Fruit fly (Drosophila melanogaster) whole organism, embryonic: ENCODE results near the gene Acp65Aa.
A peak's percentile ranks its signal among the peaks of the same experiment; 100 is the strongest.

ENCODE experiments used
- Atf6 ChIP-seq: fragments of 200-800 bp; sonication (Bioruptor generic); IDR thresholded peaks from 2 replicates; pipeline ENCODE4 v1.3.6; 2022; ENCODE audit warnings: missing biosample characterization, missing genetic modification characterization
- CG10366 ChIP-seq: fragments of 200-800 bp; sonication (Bioruptor generic); IDR thresholded peaks from 2 replicates; pipeline ENCODE4 v1.3.6; 2022; ENCODE audit warnings: missing biosample characterization, missing genetic modification characterization
- CG12236 ChIP-seq: fragments of 200-800 bp; sonication (Bioruptor generic); optimal IDR thresholded peaks from 2 replicates; lab custom pipeline; 2016; ENCODE audit warnings: missing biosample characterization, missing genetic modification characterization
- CG12659 ChIP-seq: fragments of 200-800 bp; sonication (Bioruptor generic); optimal IDR thresholded peaks from 3 replicates; lab custom pipeline; 2017; ENCODE audit warnings: mild to moderate bottlenecking, missing biosample characterization, missing genetic modification reagents, missing genetic modification characterization
- CG13287 ChIP-seq: fragments of 200-800 bp; sonication (Bioruptor generic); IDR thresholded peaks from 2 replicates; pipeline ENCODE4 v1.3.6; 2022; ENCODE audit warnings: missing biosample characterization, missing genetic modification characterization; ENCODE audit not compliant: partially characterized antibody
- CG14441 ChIP-seq: fragments of 200-800 bp; sonication (Bioruptor generic); IDR thresholded peaks from 2 replicates; pipeline ENCODE4 v1.3.6; 2022; ENCODE audit warnings: missing biosample characterization, missing genetic modification characterization
- CG15696 ChIP-seq: fragments of 200-800 bp; sonication (Bioruptor generic); optimal IDR thresholded peaks from 2 replicates; lab custom pipeline; 2019; ENCODE audit warnings: missing biosample characterization, mild to moderate bottlenecking, missing genetic modification characterization, moderate library complexity
- CG1647 ChIP-seq: fragments of 200-800 bp; sonication (Bioruptor generic); optimal IDR thresholded peaks from 3 replicates; lab custom pipeline; 2016; ENCODE audit warnings: missing biosample characterization, missing genetic modification characterization
- CG17385 ChIP-seq: fragments of 200-800 bp; sonication (Bioruptor generic); optimal IDR thresholded peaks from 3 replicates; lab custom pipeline; 2018; ENCODE audit warnings: missing biosample characterization, mild to moderate bottlenecking, missing genetic modification characterization
- CG2875 ChIP-seq: fragments of 200-800 bp; sonication (Bioruptor generic); optimal IDR thresholded peaks from 2 replicates; lab custom pipeline; 2017; ENCODE audit warnings: missing biosample characterization, mild to moderate bottlenecking, missing genetic modification characterization, missing genetic modification reagents
- CG3726 ChIP-seq: fragments of 200-800 bp; sonication (Bioruptor generic); IDR thresholded peaks from 3 replicates; pipeline ENCODE4, ENCODE4 v1.3.6; 2022; ENCODE audit warnings: missing biosample characterization, missing genetic modification characterization
- CG3847 ChIP-seq: fragments of 200-800 bp; sonication (Bioruptor generic); IDR thresholded peaks from 2 replicates; pipeline ENCODE4 v1.3.6; 2022; ENCODE audit warnings: missing biosample characterization, missing genetic modification characterization
- CG5245 ChIP-seq: fragments of 200-800 bp; sonication (Bioruptor generic); optimal IDR thresholded peaks from 3 replicates; lab custom pipeline; 2016; ENCODE audit warnings: missing biosample characterization, missing genetic modification characterization
- CG6175 ChIP-seq: fragments of 200-800 bp; sonication (Bioruptor generic); IDR thresholded peaks from 3 replicates; pipeline ENCODE4 v1.3.6; 2022; ENCODE audit warnings: missing biosample characterization, missing genetic modification characterization
- CG7963 ChIP-seq: fragments of 200-800 bp; sonication (Bioruptor generic); IDR thresholded peaks from 3 replicates; pipeline ENCODE4 v1.3.6; 2022; ENCODE audit warnings: missing biosample characterization, missing genetic modification characterization; ENCODE audit not compliant: partially characterized antibody
- CG8924 ChIP-seq: fragments of 200-800 bp; optimal IDR thresholded peaks from 3 replicates; lab custom pipeline; 2019; ENCODE audit warnings: missing biosample characterization, mild to moderate bottlenecking, missing genetic modification characterization, moderate library complexity
- CG9215 ChIP-seq: fragments of 200-800 bp; sonication (Bioruptor generic); IDR thresholded peaks from 2 replicates; pipeline ENCODE4 v1.3.6; 2022; ENCODE audit warnings: missing biosample characterization, missing genetic modification characterization
- CTCF ChIP-seq: fragments of 200-800 bp; sonication (Bioruptor generic); optimal IDR thresholded peaks from 2 replicates; lab custom pipeline; 2017; ENCODE audit warnings: missing biosample characterization, mild to moderate bottlenecking, missing genetic modification characterization, moderate library complexity
- Doc3 ChIP-seq: fragments of 200-800 bp; sonication (Bioruptor generic); IDR thresholded peaks from 3 replicates; pipeline ENCODE4 v1.3.6; 2022; ENCODE audit warnings: missing biosample characterization, missing genetic modification characterization; ENCODE audit not compliant: partially characterized antibody
- Gsc ChIP-seq: fragments of 200-800 bp; sonication (Bioruptor generic); IDR thresholded peaks from 2 replicates; pipeline ENCODE4 v1.3.6; 2022; ENCODE audit warnings: missing biosample characterization, missing genetic modification characterization
- Hmr ChIP-seq: fragments of 200-800 bp; sonication (Bioruptor generic); optimal IDR thresholded peaks from 3 replicates; lab custom pipeline; 2017; ENCODE audit warnings: mild to moderate bottlenecking, missing biosample characterization, missing genetic modification reagents, missing genetic modification characterization
- Hmx ChIP-seq: fragments of 200-800 bp; sonication (Bioruptor generic); optimal IDR thresholded peaks from 2 replicates; lab custom pipeline; 2016; ENCODE audit warnings: missing biosample characterization, missing genetic modification characterization
- Mrtf ChIP-seq: fragments of 200-800 bp; sonication (Bioruptor generic); IDR thresholded peaks from 3 replicates; pipeline ENCODE4 v1.3.6; 2022; ENCODE audit warnings: missing biosample characterization, missing genetic modification characterization
- NC2β ChIP-seq: fragments of 200-800 bp; sonication (Bioruptor generic); optimal IDR thresholded peaks from 2 replicates; lab custom pipeline; 2016; ENCODE audit warnings: missing biosample characterization, missing genetic modification characterization
- Nf-YB ChIP-seq: fragments of 200-800 bp; sonication (Bioruptor generic); optimal IDR thresholded peaks from 3 replicates; lab custom pipeline; 2019; ENCODE audit warnings: missing biosample characterization, mild to moderate bottlenecking, missing genetic modification characterization, moderate library complexity
- Taf1 ChIP-seq: fragments of 200-800 bp; sonication (Bioruptor generic); IDR thresholded peaks from 2 replicates; pipeline ENCODE4 v1.3.6; 2022; ENCODE audit warnings: missing biosample characterization, missing genetic modification characterization
- Xbp1 ChIP-seq: fragments of 200-800 bp; sonication (Bioruptor generic); optimal IDR thresholded peaks from 3 replicates; lab custom pipeline; 2016; ENCODE audit warnings: missing biosample characterization, mild to moderate bottlenecking, missing genetic modification characterization
- al ChIP-seq: fragments of 200-800 bp; sonication (Bioruptor generic); IDR thresholded peaks from 2 replicates; pipeline ENCODE4 v1.3.6; 2022; ENCODE audit warnings: missing biosample characterization, missing genetic modification characterization
- ap ChIP-seq: fragments of 200-800 bp; sonication (Bioruptor generic); IDR thresholded peaks from 2 replicates; pipeline ENCODE4 v1.3.6; 2022; ENCODE audit warnings: missing biosample characterization, missing genetic modification characterization
- br ChIP-seq: fragments of >200 bp; optimal IDR thresholded peaks from 2 replicates; lab custom pipeline; 2017
- bsh ChIP-seq, 2 experiments: fragments of 200-800 bp; sonication (Bioruptor generic); optimal IDR thresholded peaks; 2 replicates each; lab custom pipeline; 2017 to 2018; ENCODE audit warnings: mild to moderate bottlenecking in 2 of 2, missing biosample characterization in 2 of 2, missing genetic modification characterization in 2 of 2, moderate library complexity in 1 of 2
- cato ChIP-seq: fragments of 200-800 bp; sonication (Bioruptor generic); optimal IDR thresholded peaks from 2 replicates; lab custom pipeline; 2016; ENCODE audit warnings: missing biosample characterization, missing genetic modification characterization, borderline replicate concordance
- caup ChIP-seq: fragments of 200-800 bp; sonication (Bioruptor generic); optimal IDR thresholded peaks from 3 replicates; lab custom pipeline; 2017; ENCODE audit warnings: missing biosample characterization, mild to moderate bottlenecking, missing genetic modification characterization, moderate library complexity; ENCODE audit not compliant: severe bottlenecking
- ci ChIP-seq: fragments of 200-800 bp; sonication (Bioruptor generic); IDR thresholded peaks from 3 replicates; pipeline ENCODE4 v1.3.6; 2022; ENCODE audit warnings: missing biosample characterization, missing genetic modification characterization
- dati ChIP-seq: fragments of 200-800 bp; sonication (Bioruptor generic); IDR thresholded peaks from 2 replicates; pipeline ENCODE4 v1.3.6; 2022; ENCODE audit warnings: missing biosample characterization, missing genetic modification characterization
- exex ChIP-seq: fragments of 200-800 bp; sonication (Bioruptor generic); optimal IDR thresholded peaks from 4 replicates; lab custom pipeline; 2018; ENCODE audit warnings: missing biosample characterization, mild to moderate bottlenecking, missing genetic modification characterization, moderate library complexity
- fd102C ChIP-seq: fragments of 200-800 bp; sonication (Bioruptor generic); optimal IDR thresholded peaks from 2 replicates; lab custom pipeline; 2018; ENCODE audit warnings: missing biosample characterization, mild to moderate bottlenecking, missing genetic modification characterization, moderate library complexity
- fd96Cb ChIP-seq: fragments of 200-800 bp; sonication (Bioruptor generic); optimal IDR thresholded peaks from 2 replicates; lab custom pipeline; 2018; ENCODE audit warnings: missing biosample characterization, mild to moderate bottlenecking, missing genetic modification characterization, moderate library complexity
- maf-S ChIP-seq: fragments of 200-800 bp; sonication (Bioruptor generic); optimal IDR thresholded peaks from 2 replicates; lab custom pipeline; 2016; ENCODE audit warnings: missing biosample characterization, missing genetic modification characterization
- nau ChIP-seq: fragments of 200-800 bp; sonication (Bioruptor generic); optimal IDR thresholded peaks from 3 replicates; lab custom pipeline; 2017; ENCODE audit warnings: missing biosample characterization, mild to moderate bottlenecking, missing genetic modification characterization, missing genetic modification reagents
- oc ChIP-seq: fragments of 200-800 bp; sonication (Bioruptor generic); optimal IDR thresholded peaks from 2 replicates; lab custom pipeline; 2018; ENCODE audit warnings: missing biosample characterization, mild to moderate bottlenecking, missing genetic modification characterization, moderate library complexity
- prd ChIP-seq, 3 experiments: fragments of >200 bp in 2 of 3; fragments of 200-800 bp in 1 of 3; sonication (Bioruptor generic) in 1 of 3; optimal IDR thresholded peaks in 2 of 3; IDR thresholded peaks in 1 of 3; 2 replicates in 2 of 3; 3 replicates in 1 of 3; pipeline versions ENCODE4 v1.3.6 to Lab custom; 2017 to 2022; ENCODE audit warnings: missing biosample characterization in 1 of 3, missing genetic modification characterization in 1 of 3
- ranshi ChIP-seq: fragments of 200-800 bp; sonication (Bioruptor generic); IDR thresholded peaks from 2 replicates; pipeline ENCODE4 v1.3.6; 2022; ENCODE audit warnings: missing biosample characterization, missing genetic modification characterization
- repo ChIP-seq: fragments of 200-800 bp; sonication (Bioruptor generic); optimal IDR thresholded peaks from 2 replicates; lab custom pipeline; 2016; ENCODE audit warnings: missing biosample characterization, missing genetic modification characterization
- sd ChIP-seq: fragments of 200-800 bp; sonication (Bioruptor generic); optimal IDR thresholded peaks from 3 replicates; lab custom pipeline; 2018; ENCODE audit warnings: missing biosample characterization, mild to moderate bottlenecking, missing genetic modification characterization, moderate library complexity
- slbo ChIP-seq: fragments of 200-800 bp; sonication (Bioruptor generic); IDR thresholded peaks from 2 replicates; pipeline ENCODE4 v1.3.6; 2022; ENCODE audit warnings: missing biosample characterization, missing genetic modification characterization
- slou ChIP-seq: fragments of 200-800 bp; sonication (Bioruptor generic); optimal IDR thresholded peaks from 3 replicates; lab custom pipeline; 2016; ENCODE audit warnings: missing biosample characterization, missing genetic modification characterization
- tap ChIP-seq: fragments of 200-800 bp; optimal IDR thresholded peaks from 3 replicates; lab custom pipeline; 2019; ENCODE audit warnings: missing biosample characterization, mild to moderate bottlenecking, missing genetic modification characterization, moderate library complexity
- usp ChIP-seq: fragments of >200 bp; optimal IDR thresholded peaks from 2 replicates; lab custom pipeline; 2017; ENCODE audit warnings: missing biosample characterization, missing genetic modification characterization
- z ChIP-seq: fragments of 200-800 bp; sonication (Bioruptor generic); IDR thresholded peaks from 3 replicates; pipeline ENCODE4 v1.3.6; 2022; ENCODE audit warnings: missing biosample characterization, missing genetic modification characterization

Acp65Aa gene

DNA sequence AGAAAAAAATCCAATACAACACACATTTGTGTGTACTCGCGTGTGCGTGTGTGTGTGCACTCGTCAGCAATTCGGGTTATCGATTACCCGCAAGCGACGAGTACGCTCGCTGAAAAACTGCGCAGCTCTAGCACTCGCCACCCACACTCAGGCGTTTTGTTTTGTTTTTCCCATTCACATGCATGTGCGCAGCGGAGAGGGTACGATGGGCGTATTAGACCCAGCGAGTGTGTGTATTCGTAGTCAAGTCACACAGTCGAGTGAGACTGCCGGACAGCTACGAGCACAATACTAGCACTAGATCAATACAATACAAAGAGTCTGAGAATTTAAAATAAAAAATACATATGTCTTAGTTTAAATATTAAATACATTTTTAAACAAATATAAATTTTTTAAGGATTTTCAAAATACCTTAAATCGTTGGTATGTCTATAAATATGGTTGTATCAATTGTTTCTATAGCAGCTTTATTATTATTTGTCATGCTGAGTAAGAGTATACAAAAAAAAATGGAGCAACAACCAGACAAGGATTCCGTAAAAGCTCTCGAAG is 32.4 kb upstream of the Acp65Aa start, which contains the start of the genes D19B and CG43293 (continued):
- TF ChIP-seq Mrtf (GFP tag; lab: Robert Waterston, UW) (peak; percentile 89), CG7963 (GFP tag; lab: Robert Waterston, UW) (peak; percentile 45; the same call in 1 of the 3 replicates), bsh (GFP tag; optimal IDR thresholded peaks at IDR 0.05; lab: Kevin White, UChicago) (peak; percentile 82 to 90), Nf-YB (GFP tag; lab: Kevin White, UChicago) (peak; percentile 69), exex (no peak), repo (GFP tag; lab: Kevin White, UChicago) (peak; percentile 79), CG12236 (GFP tag; lab: Kevin White, UChicago) (peak; percentile 64), fd96Cb (tag; lab: Kevin White, UChicago) (peak; percentile 83), Gsc (GFP tag; lab: Robert Waterston, UW) (no peak), cato (GFP tag; lab: Kevin White, UChicago) (peak; percentile 80), CTCF (GFP tag; lab: Kevin White, UChicago) (no peak), al (peak; percentile 83), Atf6 (GFP tag; lab: Robert Waterston, UW) (peak; percentile 91), CG10366 (GFP tag; lab: Robert Waterston, UW) (peak; percentile 93), Hmr (peak; percentile 90), CG3847 (peak; percentile 91), oc (tag; lab: Kevin White, UChicago) (peak; percentile 83), fd102C (GFP tag; lab: Kevin White, UChicago) (peak; percentile 12), Hmx (GFP tag; lab: Kevin White, UChicago) (peak; percentile 48)

dm6 chr3L:6181776-6182175 is 29.2 kb upstream of the Acp65Aa start, which contains the start of gene CG10274:
CG10274 (minus strand) TSS chr3L:6181829.
- peak; percentile 6 for TF ChIP-seq maf-S
- peak; percentile 67 for TF ChIP-seq CG1647 (GFP tag; lab: Kevin White, UChicago)
- TF ChIP-seq CG9215 = peak; percentile 77
- no peak for TF ChIP-seq Hmr
- TF ChIP-seq Taf1 (GFP tag; lab: Robert Waterston, UW) = no peak
- TF ChIP-seq ci = peak; percentile 35; the same call in 1 of the 3 replicates
- TF ChIP-seq ranshi (GFP tag; lab: Robert Waterston, UW) = peak; percentile 61; the same call in 1 of the 2 replicates
- no peak for TF ChIP-seq dati (GFP tag; lab: Robert Waterston, UW)
- TF ChIP-seq nau (GFP tag; lab: Kevin White, UChicago) = no peak
- TF ChIP-seq caup (GFP tag; lab: Kevin White, UChicago) = no peak
- TF ChIP-seq sd = peak; percentile 98
- peak; percentile 84 for TF ChIP-seq slbo (GFP tag; lab: Robert Waterston, UW)
- TF ChIP-seq usp (GFP tag; lab: Kevin White, UChicago) = no peak
- peak; percentile 84 for TF ChIP-seq CG12659 (GFP tag; lab: Kevin White, UChicago)
- no peak for TF ChIP-seq prd (optimal IDR thresholded peaks at IDR 0.05; lab: Kevin White, UChicago)
- TF ChIP-seq prd (GFP tag; IDR thresholded peaks at IDR 0.05; lab: Robert Waterston, UW) = peak; percentile 82
- TF ChIP-seq CG14441 (GFP tag; lab: Robert Waterston, UW) = peak; percentile 61
- no peak for TF ChIP-seq Doc3
- TF ChIP-seq br (lab: Kevin White, UChicago) = no peak
- TF ChIP-seq CG2875 (GFP tag; lab: Kevin White, UChicago) = no peak
- peak; percentile 76 for TF ChIP-seq slou (GFP tag; lab: Kevin White, UChicago)
- TF ChIP-seq tap (tag; lab: Kevin White, UChicago) = no peak
- peak; percentile 47 for TF ChIP-seq CG5245 (GFP tag; lab: Kevin White, UChicago)
- TF ChIP-seq CG13287 (GFP tag; lab: Robert Waterston, UW) = no peak; the same call in 1 of the 2 replicates
- TF ChIP-seq z (GFP tag; lab: Robert Waterston, UW) = no peak
- TF ChIP-seq CG15696 (tag; lab: Kevin White, UChicago) = peak; percentile 82
- no peak for TF ChIP-seq CG17385 (GFP tag; lab: Kevin White, UChicago)
- TF ChIP-seq CG8924 = peak; percentile 79
- TF ChIP-seq Xbp1 (GFP tag; lab: Kevin White, UChicago) = peak; percentile 87
- TF ChIP-seq CG3726 (GFP tag; lab: Robert Waterston, UW) = no peak
- TF ChIP-seq CG6175 (GFP tag; lab: Robert Waterston, UW) = no peak
- peak; percentile 23 for TF ChIP-seq NC2β (GFP tag; lab: Kevin White, UChicago)
- TF ChIP-seq ap = no peak
